Fruit fly (Drosophila melanogaster): ENCODE results near the gene BomT3.

The BomT3 gene

DNA sequence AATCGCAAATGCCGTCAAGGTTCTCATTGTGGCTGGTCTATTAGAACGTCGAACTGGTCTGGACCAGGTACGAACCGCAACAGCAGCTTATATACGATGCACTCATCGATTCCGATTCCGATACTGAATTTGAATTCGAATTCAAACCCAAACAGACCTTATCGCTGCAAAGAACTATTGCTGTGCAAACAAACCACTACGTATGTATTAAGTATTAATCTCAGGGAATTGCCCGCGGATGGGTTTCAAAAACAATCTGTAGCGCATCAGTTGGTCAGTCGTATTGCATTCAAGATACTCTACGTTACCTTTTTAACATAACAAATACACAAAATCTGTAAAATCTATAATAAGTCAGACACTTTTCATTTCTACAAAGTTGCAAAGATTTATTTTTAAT, at the start of gene BomT3:
TSS of gene BomT3 (minus strand) at position 101 of the 400 bp plus-strand sequence.
- TF ChIP-seq Pif1B (GFP tag; optimal IDR thresholded peaks at IDR 0.05) (no peak), CG8159 (tag; optimal IDR thresholded peaks at IDR 0.05) (no peak)

DNA sequence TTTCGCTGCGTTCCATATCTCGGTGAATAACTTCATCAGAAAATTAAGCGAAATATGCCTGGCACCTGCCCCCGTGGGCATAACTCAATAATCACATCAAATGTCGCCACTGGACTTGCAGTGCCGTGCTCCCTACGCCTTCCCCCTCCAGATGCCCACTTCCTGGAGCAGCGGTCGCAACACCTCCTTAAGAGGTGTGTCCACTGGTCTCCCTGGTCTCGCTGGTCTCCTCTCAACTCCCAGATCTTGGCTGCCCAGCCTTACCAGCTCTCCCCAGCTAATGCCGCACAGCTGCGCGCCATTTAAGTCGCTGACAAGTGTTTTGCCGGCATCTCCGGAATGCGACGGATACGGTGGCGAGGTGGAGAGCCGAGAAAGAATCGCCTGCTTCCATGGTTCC, 49.3 kb upstream of the BomT3 start:
- no peak for TF ChIP-seq D1 (tag; optimal IDR thresholded peaks at IDR 0.05)
- no peak for TF ChIP-seq CG14655 (GFP tag; optimal IDR thresholded peaks at IDR 0.05)
- no peak for TF ChIP-seq CG34367 (tag; optimal IDR thresholded peaks at IDR 0.05)

DNA sequence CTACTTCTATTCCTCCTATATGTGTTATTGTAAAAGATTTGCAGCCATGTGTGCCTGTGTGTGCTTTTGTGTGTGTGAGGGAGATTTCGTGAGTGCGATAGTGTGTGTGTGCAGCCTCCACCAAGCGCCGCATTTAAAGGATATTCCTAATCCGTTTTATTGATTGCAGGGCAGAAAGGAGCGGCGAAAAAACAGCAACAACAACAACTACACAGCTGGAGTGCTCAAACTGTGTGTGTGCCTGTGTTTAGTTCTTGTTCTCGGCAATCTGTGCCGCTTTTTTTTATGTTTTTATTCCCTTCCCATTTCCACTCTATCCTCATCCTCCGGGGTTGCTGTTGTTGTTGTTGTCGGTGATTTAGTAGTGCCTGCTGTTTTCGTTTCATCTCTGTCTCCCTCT, 48.3 kb upstream of the BomT3 start:
- no peak for TF ChIP-seq CG12605 (GFP tag; IDR thresholded peaks at IDR 0.05)

DNA sequence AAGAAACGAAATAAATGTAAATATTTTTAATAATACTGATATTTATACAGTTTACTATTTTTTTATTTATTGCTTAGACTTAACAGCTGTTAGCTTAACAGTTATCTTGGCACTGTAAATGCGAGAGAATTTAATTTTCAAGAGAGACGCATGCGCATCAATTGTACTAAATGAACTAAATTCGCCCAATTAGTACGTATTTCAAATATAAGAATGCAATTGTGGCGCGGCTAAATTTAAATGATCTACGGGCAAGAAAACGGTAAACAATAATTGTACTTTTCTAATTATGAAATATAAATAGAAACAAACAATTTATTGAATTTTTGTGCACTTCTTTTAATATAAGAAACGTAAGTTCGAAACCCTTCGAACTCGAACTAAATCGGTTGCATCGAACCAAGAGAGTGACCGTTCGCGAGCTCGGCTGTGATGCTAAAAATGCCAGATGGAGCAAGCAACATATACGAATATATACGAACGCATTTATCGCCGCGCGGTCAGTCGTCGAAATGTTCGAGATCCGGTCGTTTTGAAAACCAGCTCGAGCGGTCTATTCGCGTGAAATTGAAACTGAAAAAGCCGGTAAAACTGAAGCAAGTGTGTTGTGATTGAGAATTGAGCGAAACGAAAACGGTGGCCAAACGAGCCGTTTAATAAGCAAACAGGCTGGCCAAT, 47.3 kb upstream of the BomT3 start, which contains the start of gene SKIP:
TSS of gene SKIP (plus strand) at position 494 of the 678 bp plus-strand sequence.
- TF ChIP-seq CG10348 (GFP tag; IDR thresholded peaks at IDR 0.05) (no peak), Pif1A (GFP tag; optimal IDR thresholded peaks at IDR 0.05) (peak; percentile 33), CG12605 (GFP tag; IDR thresholded peaks at IDR 0.05) (peak; percentile 6; the same call in 1 of the 2 replicates), CG13204 (GFP tag; optimal IDR thresholded peaks at IDR 0.05) (peak; percentile 10)

DNA sequence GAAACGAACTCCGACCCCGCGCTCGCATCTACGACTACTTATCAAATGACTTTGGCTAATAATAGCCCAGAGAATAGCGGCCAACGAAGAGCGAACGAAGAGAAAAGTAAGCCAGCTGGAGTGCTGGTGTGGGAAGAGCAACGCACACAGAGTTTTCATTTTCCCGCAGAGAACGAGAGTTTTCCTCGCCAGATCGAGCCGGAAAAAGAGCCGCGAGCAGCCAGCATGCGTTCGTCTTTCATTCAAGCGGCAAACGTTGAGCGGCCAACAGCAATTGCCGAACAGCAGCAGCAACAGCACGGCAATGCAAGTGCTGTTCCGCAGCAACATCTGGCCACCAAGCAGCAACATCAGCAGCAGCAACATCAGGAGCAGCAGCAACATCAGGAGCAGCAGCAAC, 38.7 kb upstream of the BomT3 start:
- no peak for TF ChIP-seq Snoo (tag; optimal IDR thresholded peaks at IDR 0.05)
- no peak for TF ChIP-seq CG4496 (GFP tag; IDR thresholded peaks at IDR 0.05)
- no peak for TF ChIP-seq CG8159 (tag; optimal IDR thresholded peaks at IDR 0.05)
- no peak for TF ChIP-seq gl (tag; optimal IDR thresholded peaks at IDR 0.05)
- no peak for TF ChIP-seq CG17806 (tag; optimal IDR thresholded peaks at IDR 0.05)
- TF ChIP-seq rn (GFP tag; IDR thresholded peaks at IDR 0.05): no peak
- TF ChIP-seq fd96Ca (GFP tag; IDR thresholded peaks at IDR 0.05): 0 out of 3 replicates have a peak, but pooled peaks have one; percentile 22
- no peak for TF ChIP-seq CG9948 (tag; optimal IDR thresholded peaks at IDR 0.05)
- TF ChIP-seq Pif1A (GFP tag; optimal IDR thresholded peaks at IDR 0.05): no peak
- TF ChIP-seq EcR (GFP tag; optimal IDR thresholded peaks at IDR 0.05): no peak
- no peak for TF ChIP-seq CG13204 (GFP tag; optimal IDR thresholded peaks at IDR 0.05)
- TF ChIP-seq CG12605 (GFP tag; IDR thresholded peaks at IDR 0.05): 0 out of 2 replicates have a peak, but pooled peaks have one; percentile 22
- no peak for TF ChIP-seq CG34367 (tag; optimal IDR thresholded peaks at IDR 0.05)
- no peak for TF ChIP-seq Pif1B (GFP tag; optimal IDR thresholded peaks at IDR 0.05)
- TF ChIP-seq Ets98B (GFP tag; IDR thresholded peaks at IDR 0.05): peak; percentile 53; the same call in 1 of the 2 replicates
- TF ChIP-seq CG32121 (GFP tag; IDR thresholded peaks at IDR 0.05): no peak
- TF ChIP-seq CG10348 (GFP tag; IDR thresholded peaks at IDR 0.05): no peak
- TF ChIP-seq CG15710 (tag; optimal IDR thresholded peaks at IDR 0.05): no peak
- TF ChIP-seq D1 (tag; optimal IDR thresholded peaks at IDR 0.05): no peak

DNA sequence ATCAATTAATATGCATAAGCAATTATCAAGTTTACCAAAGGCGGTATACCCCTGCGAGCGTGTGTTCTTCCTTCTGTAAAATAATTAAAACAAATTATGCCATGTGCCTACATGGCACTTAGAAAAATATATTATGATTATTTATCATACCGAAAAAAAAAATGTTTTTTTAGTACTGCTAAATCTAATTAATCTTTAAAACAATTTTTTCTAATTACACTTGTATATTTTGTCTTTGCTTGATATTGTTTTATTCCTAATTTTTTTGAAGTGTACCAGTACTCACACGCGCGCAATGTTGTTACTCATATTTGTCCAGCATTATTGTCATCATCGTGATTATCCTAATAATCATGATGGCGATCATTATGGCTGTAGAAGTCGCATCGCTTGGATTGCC, 37.1 kb upstream of the BomT3 start:
- TF ChIP-seq CG12605 (GFP tag; IDR thresholded peaks at IDR 0.05) (no peak), Ets98B (GFP tag; IDR thresholded peaks at IDR 0.05) (no peak), Pif1B (GFP tag; optimal IDR thresholded peaks at IDR 0.05) (no peak), Pif1A (GFP tag; optimal IDR thresholded peaks at IDR 0.05) (no peak), D1 (tag; optimal IDR thresholded peaks at IDR 0.05) (no peak), gl (tag; optimal IDR thresholded peaks at IDR 0.05) (no peak), CG14655 (GFP tag; optimal IDR thresholded peaks at IDR 0.05) (peak; percentile 38), CG8159 (tag; optimal IDR thresholded peaks at IDR 0.05) (no peak), Snoo (tag; optimal IDR thresholded peaks at IDR 0.05) (no peak), EcR (GFP tag; optimal IDR thresholded peaks at IDR 0.05) (no peak), fd96Ca (GFP tag; IDR thresholded peaks at IDR 0.05) (no peak), CG15710 (tag; optimal IDR thresholded peaks at IDR 0.05) (no peak), CG4496 (GFP tag; IDR thresholded peaks at IDR 0.05) (no peak), rn (GFP tag; IDR thresholded peaks at IDR 0.05) (no peak), CG8301 (tag; optimal IDR thresholded peaks at IDR 0.05) (peak; percentile 17)

DNA sequence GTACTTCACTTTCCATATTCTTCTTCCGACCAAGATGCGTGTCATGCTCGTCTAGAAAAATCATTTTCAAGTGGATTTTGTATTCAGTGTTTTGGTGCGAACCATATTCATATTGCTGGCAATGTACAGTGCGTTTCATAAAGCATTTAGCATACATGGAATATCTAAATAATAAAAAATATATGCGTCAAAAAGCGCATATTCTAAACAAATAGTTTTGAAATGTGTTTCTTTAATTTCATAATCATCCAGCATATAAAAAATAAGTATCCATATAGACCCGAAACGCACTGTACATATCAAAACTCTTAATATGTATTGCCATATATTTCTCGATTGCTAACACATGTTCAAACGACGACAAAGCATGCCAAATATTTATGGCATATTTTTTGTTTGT, 35.0 kb upstream of the BomT3 start:
- TF ChIP-seq Pif1B (GFP tag; optimal IDR thresholded peaks at IDR 0.05) (no peak), CG15710 (tag; optimal IDR thresholded peaks at IDR 0.05) (no peak), D1 (tag; optimal IDR thresholded peaks at IDR 0.05) (no peak), EcR (GFP tag; optimal IDR thresholded peaks at IDR 0.05) (no peak), Snoo (tag; optimal IDR thresholded peaks at IDR 0.05) (no peak), Ets98B (GFP tag; IDR thresholded peaks at IDR 0.05) (no peak), CG10348 (GFP tag; IDR thresholded peaks at IDR 0.05) (no peak), gl (tag; optimal IDR thresholded peaks at IDR 0.05) (no peak), CG8159 (tag; optimal IDR thresholded peaks at IDR 0.05) (no peak), CG13204 (GFP tag; optimal IDR thresholded peaks at IDR 0.05) (no peak), CG32121 (GFP tag; IDR thresholded peaks at IDR 0.05) (no peak), CG9948 (tag; optimal IDR thresholded peaks at IDR 0.05) (no peak), CG17806 (tag; optimal IDR thresholded peaks at IDR 0.05) (no peak), CG4496 (GFP tag; IDR thresholded peaks at IDR 0.05) (no peak), rn (GFP tag; IDR thresholded peaks at IDR 0.05) (no peak), CG12605 (GFP tag; IDR thresholded peaks at IDR 0.05) (no peak), CG14655 (GFP tag; optimal IDR thresholded peaks at IDR 0.05) (no peak), CG8301 (tag; optimal IDR thresholded peaks at IDR 0.05) (no peak), Pif1A (GFP tag; optimal IDR thresholded peaks at IDR 0.05) (no peak)
